Fruit fly (Drosophila melanogaster) whole organism: ENCODE results near the gene CG3281.

Experiments used
- CG8478 ChIP-seq: fragments of >200 bp; optimal IDR thresholded peaks from 2 replicates; lab custom pipeline; 2018; ENCODE audit warnings: inconsistent platforms
- Dll ChIP-seq: fragments of >200 bp; optimal IDR thresholded peaks from 2 replicates; lab custom pipeline; 2017
- EcR ChIP-seq, 2 experiments: fragments of >200 bp; optimal IDR thresholded peaks; 2 replicates each; lab custom pipeline; 2017; ENCODE audit warnings: missing biosample characterization in 2 of 2, missing genetic modification characterization in 2 of 2, missing genetic modification reagents in 2 of 2
- pan ChIP-seq: fragments of >200 bp; optimal IDR thresholded peaks from 2 replicates; lab custom pipeline; 2017
- psq ChIP-seq: fragments of >200 bp; optimal IDR thresholded peaks from 2 replicates; lab custom pipeline; 2017
- usp ChIP-seq: fragments of >200 bp; optimal IDR thresholded peaks from 2 replicates; lab custom pipeline; 2017; ENCODE audit warnings: missing biosample characterization, missing genetic modification characterization, mixed read lengths

Gene CG3281

dm6 chr3R:11962739-11963214, at the start of gene CG3281, which contains the start of gene aurA:
Gene CG3281 (minus strand): TSS chr3R:11962805.
Gene aurA (plus strand): TSS chr3R:11963124.
- TF ChIP-seq CG8478: no peak
- TF ChIP-seq psq (lab: Kevin White, UChicago): no peak
- no peak for TF ChIP-seq pan (lab: Kevin White, UChicago)
- TF ChIP-seq usp (GFP tag; lab: Kevin White, UChicago): no peak
- TF ChIP-seq Dll: no peak
- TF ChIP-seq EcR (GFP tag; optimal IDR thresholded peaks at IDR 0.05; lab: Kevin White, UChicago): no peak

dm6 chr3R:12010202-12010824, 47.7 kb upstream of the CG3281 start, which contains the start of the genes KLHL18 and GCC185:
Gene KLHL18 (minus strand): TSS chr3R:12010434.
Gene GCC185 (plus strand): TSS chr3R:12010772.
- TF ChIP-seq pan (lab: Kevin White, UChicago) (no peak), CG8478 (no peak), EcR (GFP tag; optimal IDR thresholded peaks at IDR 0.05; lab: Kevin White, UChicago) (no peak), psq (lab: Kevin White, UChicago) (no peak), Dll (no peak), usp (GFP tag; lab: Kevin White, UChicago) (no peak)

dm6 chr3R:12006417-12006816, 43.8 kb upstream of the CG3281 start:
- TF ChIP-seq Dll (no peak), EcR (GFP tag; optimal IDR thresholded peaks at IDR 0.05; lab: Kevin White, UChicago) (no peak), pan (lab: Kevin White, UChicago) (no peak), CG8478 (no peak), usp (GFP tag; lab: Kevin White, UChicago) (no peak), psq (lab: Kevin White, UChicago) (no peak)

dm6 chr3R:12005417-12005816, 42.8 kb upstream of the CG3281 start, which contains the start of gene Tk:
Gene Tk (minus strand): TSS chr3R:12005473.
- no peak for TF ChIP-seq pan (lab: Kevin White, UChicago)
- no peak for TF ChIP-seq EcR (GFP tag; optimal IDR thresholded peaks at IDR 0.05; lab: Kevin White, UChicago)
- no peak for TF ChIP-seq psq (lab: Kevin White, UChicago)
- no peak for TF ChIP-seq CG8478
- no peak for TF ChIP-seq usp (GFP tag; lab: Kevin White, UChicago)
- no peak for TF ChIP-seq Dll

- TF ChIP-seq pan (lab: Kevin White, UChicago): no peak
- no peak for TF ChIP-seq CG8478
- no peak for TF ChIP-seq EcR (GFP tag; optimal IDR thresholded peaks at IDR 0.05; lab: Kevin White, UChicago)
- no peak for TF ChIP-seq Dll
- TF ChIP-seq usp (GFP tag; lab: Kevin White, UChicago): no peak
- TF ChIP-seq psq (lab: Kevin White, UChicago): no peak
Measured at dm6 chr3R:11999074-11999473, 36.5 kb upstream of the CG3281 start, which contains the start of gene Ect3. Gene Ect3 (plus strand): TSS chr3R:11999278.

dm6 chr3R:11998130-11998529, 35.5 kb upstream of the CG3281 start:
- TF ChIP-seq CG8478: no peak

- TF ChIP-seq Dll: no peak
- no peak for TF ChIP-seq pan (lab: Kevin White, UChicago)
- TF ChIP-seq EcR (GFP tag; optimal IDR thresholded peaks at IDR 0.05; lab: Kevin White, UChicago): no peak
- no peak for TF ChIP-seq psq (lab: Kevin White, UChicago)
- no peak for TF ChIP-seq usp (GFP tag; lab: Kevin White, UChicago)
- TF ChIP-seq CG8478: no peak
Measured at dm6 chr3R:11992934-11993670, 30.5 kb upstream of the CG3281 start, which contains the start of gene mfas. Gene mfas (minus strand): TSS chr3R:11993315.

- TF ChIP-seq pan (lab: Kevin White, UChicago): no peak
- no peak for TF ChIP-seq CG8478
- no peak for TF ChIP-seq EcR (GFP tag; optimal IDR thresholded peaks at IDR 0.05; lab: Kevin White, UChicago)
Measured at dm6 chr3R:11991538-11992164, 29.0 kb upstream of the CG3281 start.

- TF ChIP-seq usp (GFP tag; lab: Kevin White, UChicago): no peak
- TF ChIP-seq Dll: no peak
- no peak for TF ChIP-seq EcR (GFP tag; optimal IDR thresholded peaks at IDR 0.05; lab: Kevin White, UChicago)
- no peak for TF ChIP-seq psq (lab: Kevin White, UChicago)
- no peak for TF ChIP-seq CG8478
- TF ChIP-seq pan (lab: Kevin White, UChicago): no peak
Measured at dm6 chr3R:11989996-11990395, 27.4 kb upstream of the CG3281 start.

dm6 chr3R:11989206-11989605, 26.6 kb upstream of the CG3281 start:
- TF ChIP-seq pan (lab: Kevin White, UChicago) (no peak), CG8478 (no peak), EcR (GFP tag; optimal IDR thresholded peaks at IDR 0.05; lab: Kevin White, UChicago) (no peak), Dll (no peak), psq (lab: Kevin White, UChicago) (no peak), usp (GFP tag; lab: Kevin White, UChicago) (no peak)

dm6 chr3R:11984862-11985261, 22.3 kb upstream of the CG3281 start:
- TF ChIP-seq EcR (GFP tag; optimal IDR thresholded peaks at IDR 0.05; lab: Kevin White, UChicago): no peak
- no peak for TF ChIP-seq usp (GFP tag; lab: Kevin White, UChicago)
- TF ChIP-seq psq (lab: Kevin White, UChicago): no peak
- TF ChIP-seq Dll: no peak
- no peak for TF ChIP-seq CG8478
- no peak for TF ChIP-seq pan (lab: Kevin White, UChicago)

dm6 chr3R:11984441-11984840, 21.8 kb upstream of the CG3281 start, which contains the start of gene CG3397:
Gene CG3397 (minus strand): TSS chr3R:11984541.
- TF ChIP-seq CG8478: no peak
